Worm (Caenorhabditis elegans) whole organism, L1 larva: ENCODE data around the gene Y39A1A.2.

Experiments used
- aly-2 ChIP-seq: fragments of 150-350 bp; optimal IDR thresholded peaks from 2 replicates; lab custom pipeline; 2014; ENCODE audit warnings: missing biosample characterization, missing genetic modification characterization
- elt-3 ChIP-seq, 6 experiments: fragments of 150-350 bp in 1 of 6; sonication (generic microtip); optimal IDR thresholded peaks; 2 replicates each; lab custom pipeline; 2017 to 2018; ENCODE audit warnings: missing biosample characterization in 6 of 6, missing genetic modification characterization in 6 of 6, inconsistent platforms in 1 of 6
- fkh-10 ChIP-seq: sonication (generic microtip); optimal IDR thresholded peaks from 2 replicates; lab custom pipeline; 2017; ENCODE audit warnings: missing biosample characterization, missing genetic modification reagents, missing genetic modification characterization
- lin-35 ChIP-seq, 2 experiments: fragments of 150-350 bp; optimal IDR thresholded peaks; 2 replicates each; lab custom pipeline; 2014; ENCODE audit warnings: missing biosample characterization in 2 of 2, missing genetic modification characterization in 2 of 2, missing genetic modification reagents in 2 of 2
- nhr-11 ChIP-seq: fragments of 150-350 bp; optimal IDR thresholded peaks from 2 replicates; lab custom pipeline; 2014; ENCODE audit warnings: missing biosample characterization, missing genetic modification characterization
- nhr-90 ChIP-seq: sonication (generic microtip); optimal IDR thresholded peaks from 2 replicates; lab custom pipeline; 2016; ENCODE audit warnings: mild to moderate bottlenecking, missing genetic modification characterization, missing compliant biosample characterization; ENCODE audit not compliant: poor library complexity
- pqm-1 ChIP-seq: sonication (generic microtip); optimal IDR thresholded peaks from 3 replicates; lab custom pipeline; 2017; ENCODE audit warnings: missing biosample characterization, missing genetic modification characterization
- sptf-1 ChIP-seq: fragments of 150-350 bp; optimal IDR thresholded peaks from 2 replicates; lab custom pipeline; 2014; ENCODE audit warnings: missing biosample characterization, missing genetic modification characterization
- unc-62 ChIP-seq: fragments of 150-350 bp; optimal IDR thresholded peaks from 2 replicates; lab custom pipeline; 2014; ENCODE audit warnings: missing biosample characterization, missing genetic modification reagents, missing genetic modification characterization
- unc-86 ChIP-seq: sonication (generic microtip); optimal IDR thresholded peaks from 2 replicates; lab custom pipeline; 2016; ENCODE audit warnings: missing genetic modification characterization, missing compliant biosample characterization

- TF ChIP-seq nhr-11 (tag; lab: Kevin White, UChicago) (no peak), unc-86 (tag; lab: Kevin White, UChicago) (no peak), lin-35 (GFP tag; optimal IDR thresholded peaks at IDR 0.05; lab: Kevin White, UChicago) (no peak), aly-2 (tag; lab: Kevin White, UChicago) (no peak), nhr-90 (tag; lab: Kevin White, UChicago) (no peak), fkh-10 (GFP tag; lab: Kevin White, UChicago) (peak; percentile 40), pqm-1 (no peak), elt-3 (tag; optimal IDR thresholded peaks at IDR 0.05; lab: Kevin White, UChicago) (no peak), unc-62 (GFP tag; lab: Kevin White, UChicago) (no peak), sptf-1 (no peak)
These were observed 19.9 kb downstream of the Y39A1A.2 start for ce11 chrIII:10583483-10583882.
